Fruit fly (Drosophila melanogaster): ENCODE measurements around the gene Gsc.

The Gsc gene

DNA sequence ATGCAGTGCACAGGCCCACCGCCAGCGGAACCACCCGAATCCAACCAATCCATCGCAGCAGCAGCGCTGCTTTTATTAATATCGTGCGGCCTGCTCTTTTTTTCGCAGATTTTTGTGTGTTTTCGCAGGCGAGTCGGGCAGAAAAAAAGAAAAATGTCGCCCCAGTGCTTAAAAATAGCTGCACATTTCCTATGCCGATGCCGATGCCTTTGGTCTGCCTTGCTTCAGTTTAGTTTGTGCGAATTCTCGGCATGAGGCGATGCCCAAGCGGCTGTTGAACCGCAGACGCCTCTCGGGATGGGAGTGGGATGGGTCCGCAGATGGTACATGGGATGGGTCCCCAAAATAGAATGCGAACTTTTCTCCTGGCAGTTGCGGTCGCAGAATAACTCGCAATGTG is 31.2 kb downstream of the Gsc start:
- no peak for TF ChIP-seq Clk (GFP tag; optimal IDR thresholded peaks at IDR 0.05)

DNA sequence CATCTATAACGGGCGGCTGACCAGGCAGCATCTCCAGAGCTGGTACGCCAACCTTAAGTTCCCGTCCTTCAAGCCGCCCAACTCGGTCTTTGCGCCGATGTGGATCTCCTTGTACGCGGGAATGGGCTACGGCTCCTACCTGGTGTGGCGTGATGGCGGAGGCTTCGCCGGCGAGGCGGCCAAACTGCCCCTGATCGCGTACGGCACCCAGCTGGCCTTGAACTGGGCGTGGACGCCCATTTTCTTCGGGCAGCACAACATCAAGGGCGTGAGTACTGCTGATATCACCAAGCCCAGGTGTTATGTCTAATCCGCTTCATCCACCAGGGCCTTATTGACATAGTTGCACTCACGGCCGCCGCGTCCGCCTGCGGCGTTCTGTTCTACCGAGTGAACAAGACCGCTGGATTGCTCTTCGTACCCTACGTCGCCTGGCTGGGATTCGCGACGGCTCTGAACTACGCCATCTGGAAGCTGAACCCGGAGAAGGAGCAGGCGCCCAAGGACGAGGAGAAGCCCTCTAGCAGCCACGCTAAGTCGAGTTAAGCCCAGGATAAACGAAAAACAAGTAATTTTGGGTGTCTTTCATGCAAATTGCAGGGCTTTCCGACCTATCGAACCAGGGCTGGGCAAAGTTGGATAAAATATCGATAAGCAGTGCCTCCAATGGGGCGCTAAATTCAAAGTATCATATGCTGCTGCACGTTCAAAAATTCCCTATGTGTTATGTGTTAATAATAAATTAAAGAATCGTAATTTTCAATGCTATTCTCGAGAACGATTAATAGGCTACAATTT is 34.5 kb downstream of the Gsc start, which contains the start of gene rempA:
rempA (minus strand) TSS at position 541 of the 798 bp plus-strand sequence.
- TF ChIP-seq tj (GFP tag; optimal IDR thresholded peaks at IDR 0.05): no peak
- no peak for TF ChIP-seq CG14711 (tag; optimal IDR thresholded peaks at IDR 0.05)
- no peak for TF ChIP-seq pad (GFP tag; optimal IDR thresholded peaks at IDR 0.05)
- TF ChIP-seq Hr96 (GFP tag; optimal IDR thresholded peaks at IDR 0.05): no peak
- no peak for TF ChIP-seq CG5204 (GFP tag; optimal IDR thresholded peaks at IDR 0.05)
- TF ChIP-seq CG12768 (GFP tag; optimal IDR thresholded peaks at IDR 0.05): no peak
- no peak for TF ChIP-seq CG1620 (GFP tag; optimal IDR thresholded peaks at IDR 0.05)
- TF ChIP-seq Clk (GFP tag; optimal IDR thresholded peaks at IDR 0.05): no peak
- TF ChIP-seq bab1 (GFP tag; optimal IDR thresholded peaks at IDR 0.05): no peak
- TF ChIP-seq kay (GFP tag; ENCODE audit: borderline replicate concordance): no peak
- no peak for TF ChIP-seq ovo (GFP tag; optimal IDR thresholded peaks at IDR 0.05)
- no peak for TF ChIP-seq CG7101 (tag; optimal IDR thresholded peaks at IDR 0.05)
- TF ChIP-seq Crg-1 (GFP tag; optimal IDR thresholded peaks at IDR 0.05): no peak

DNA sequence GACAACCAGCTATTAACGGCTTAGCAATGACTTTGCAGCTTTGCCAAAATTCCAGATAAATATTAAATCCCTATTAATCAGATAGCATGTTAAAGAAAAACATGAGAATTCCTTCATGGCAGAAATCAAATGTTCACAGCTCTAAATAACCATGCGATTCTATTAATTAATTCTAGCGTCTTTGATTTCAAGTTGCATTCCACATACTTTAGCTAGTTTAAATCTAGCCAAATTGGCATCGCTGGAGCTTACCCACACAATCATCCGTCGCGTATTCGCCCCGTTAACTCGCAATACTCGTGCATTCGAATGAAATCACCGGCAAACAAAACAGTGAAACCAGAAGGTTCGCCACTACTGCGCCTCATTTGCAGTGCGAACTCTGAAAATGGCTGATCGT is 35.2 kb downstream of the Gsc start, which contains the start of gene Tspo:
Tspo (plus strand) TSS at position 302 of the 400 bp plus-strand sequence.
- no peak for TF ChIP-seq CG14711 (tag; optimal IDR thresholded peaks at IDR 0.05)
- peak; percentile 46 for TF ChIP-seq Hr96 (GFP tag; optimal IDR thresholded peaks at IDR 0.05)
- peak; percentile 2 for TF ChIP-seq tj (GFP tag; optimal IDR thresholded peaks at IDR 0.05)
- TF ChIP-seq cic (GFP tag; optimal IDR thresholded peaks at IDR 0.05): peak; percentile 12
- peak; percentile 43 for TF ChIP-seq Mnt (GFP tag; optimal IDR thresholded peaks at IDR 0.05)
- TF ChIP-seq CG12768 (GFP tag; optimal IDR thresholded peaks at IDR 0.05): no peak
- peak; percentile 14 for TF ChIP-seq bab1 (GFP tag; optimal IDR thresholded peaks at IDR 0.05)
- TF ChIP-seq CG7045 (GFP tag; optimal IDR thresholded peaks at IDR 0.05): peak; percentile 2
- TF ChIP-seq Clk (GFP tag; optimal IDR thresholded peaks at IDR 0.05): no peak
- peak; percentile 24 for TF ChIP-seq ovo (GFP tag; optimal IDR thresholded peaks at IDR 0.05)
- peak in 1 of 2 experiments; percentile 94 for TF ChIP-seq cnc (optimal IDR thresholded peaks at IDR 0.05)

DNA sequence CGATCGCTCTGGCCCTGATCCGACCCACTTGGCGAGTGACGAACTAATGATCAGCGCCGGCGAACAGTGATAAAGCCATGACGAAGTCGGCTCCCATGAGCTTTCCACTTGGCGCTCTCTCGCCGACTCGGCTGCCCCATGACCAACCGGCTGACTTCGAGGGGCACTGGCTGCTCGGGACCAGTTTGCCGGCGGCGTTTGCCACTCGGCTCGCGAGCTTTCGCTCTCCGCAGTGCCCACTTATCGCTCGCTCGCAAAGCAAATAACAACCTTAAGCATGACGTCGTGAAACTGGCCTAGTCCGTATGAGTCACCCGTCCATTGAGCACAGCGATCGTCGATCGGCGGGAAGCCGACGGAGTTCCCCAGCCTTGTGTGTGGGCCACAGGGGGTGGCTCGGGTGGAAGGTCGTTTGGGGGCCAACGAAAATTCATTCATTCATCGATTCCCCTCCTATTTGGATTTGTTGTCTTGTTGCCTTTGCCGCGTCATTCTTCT is 42.0 kb downstream of the Gsc start, which contains the start of gene Ets21C:
Ets21C (minus strand) TSS at position 492 of the 498 bp plus-strand sequence.
- TF ChIP-seq ovo (GFP tag; optimal IDR thresholded peaks at IDR 0.05) (no peak), Clk (GFP tag; optimal IDR thresholded peaks at IDR 0.05) (no peak), toe (GFP tag; optimal IDR thresholded peaks at IDR 0.05) (no peak), CG33017 (tag; optimal IDR thresholded peaks at IDR 0.05) (peak; percentile 12), CG12768 (GFP tag; optimal IDR thresholded peaks at IDR 0.05) (peak; percentile 72), Hr96 (GFP tag; optimal IDR thresholded peaks at IDR 0.05) (no peak), tj (GFP tag; optimal IDR thresholded peaks at IDR 0.05) (peak; percentile 19), CG11617 (GFP tag; optimal IDR thresholded peaks at IDR 0.05) (peak; percentile 56), CG1620 (GFP tag; optimal IDR thresholded peaks at IDR 0.05) (no peak), bab1 (GFP tag; optimal IDR thresholded peaks at IDR 0.05) (no peak), Mnt (GFP tag; optimal IDR thresholded peaks at IDR 0.05) (peak; percentile 55), CG7045 (GFP tag; optimal IDR thresholded peaks at IDR 0.05) (peak; percentile 5), CG7101 (tag; optimal IDR thresholded peaks at IDR 0.05) (peak; percentile 24), cic (GFP tag; optimal IDR thresholded peaks at IDR 0.05) (peak; percentile 96), kay (GFP tag; ENCODE audit: borderline replicate concordance) (peak; percentile 98), CG14711 (tag; optimal IDR thresholded peaks at IDR 0.05) (no peak), Crg-1 (GFP tag; optimal IDR thresholded peaks at IDR 0.05) (no peak), CG5204 (GFP tag; optimal IDR thresholded peaks at IDR 0.05) (no peak), pad (GFP tag; optimal IDR thresholded peaks at IDR 0.05) (peak; percentile 89), cnc (optimal IDR thresholded peaks at IDR 0.05) (no peak)

DNA sequence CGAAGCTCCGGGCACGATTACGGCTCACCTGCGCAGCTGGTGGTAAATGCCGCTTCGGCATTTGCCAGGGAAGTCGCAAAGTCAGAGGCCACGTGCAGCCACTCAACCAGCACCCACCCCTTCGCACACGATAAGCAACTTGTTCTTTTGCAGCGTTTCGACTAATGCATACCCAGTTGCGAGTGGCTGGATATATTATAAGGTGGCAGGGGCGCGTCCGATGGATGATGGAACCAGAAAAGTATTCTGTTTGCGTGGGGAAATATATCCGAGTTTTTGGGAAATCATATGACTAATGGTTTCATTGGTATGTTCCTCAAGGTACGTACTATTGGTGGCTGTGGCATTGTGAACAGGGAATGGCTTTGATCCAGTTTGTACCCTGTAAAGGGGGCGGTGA is 44.8 kb downstream of the Gsc start:
- TF ChIP-seq tj (GFP tag; optimal IDR thresholded peaks at IDR 0.05) (no peak), cnc (optimal IDR thresholded peaks at IDR 0.05) (no peak), bab1 (GFP tag; optimal IDR thresholded peaks at IDR 0.05) (no peak), CG14711 (tag; optimal IDR thresholded peaks at IDR 0.05) (no peak), Hr96 (GFP tag; optimal IDR thresholded peaks at IDR 0.05) (no peak)

DNA sequence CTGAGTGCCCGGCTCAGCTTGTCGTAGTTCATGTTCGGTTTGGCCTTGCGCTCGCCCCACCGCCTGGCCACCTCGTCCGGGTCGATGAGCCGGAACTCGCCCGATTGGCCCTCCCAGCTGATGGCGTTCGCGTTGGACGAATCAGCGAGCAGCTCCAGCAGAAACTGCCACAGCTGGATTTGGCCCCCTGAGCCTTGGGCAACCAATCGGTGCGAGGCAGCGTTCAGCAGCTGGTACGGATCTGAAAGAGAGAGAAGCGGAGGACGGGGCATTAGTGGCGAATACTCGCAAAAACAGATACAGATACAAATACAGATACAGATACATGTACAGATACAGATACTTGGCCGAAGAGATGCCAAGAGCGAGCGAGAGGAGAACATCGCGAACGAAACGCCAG is 46.5 kb downstream of the Gsc start:
- TF ChIP-seq bab1 (GFP tag; optimal IDR thresholded peaks at IDR 0.05) (no peak), Mnt (GFP tag; optimal IDR thresholded peaks at IDR 0.05) (no peak), Crg-1 (GFP tag; optimal IDR thresholded peaks at IDR 0.05) (no peak), CG12768 (GFP tag; optimal IDR thresholded peaks at IDR 0.05) (no peak), CG1620 (GFP tag; optimal IDR thresholded peaks at IDR 0.05) (no peak), toe (GFP tag; optimal IDR thresholded peaks at IDR 0.05) (no peak), cnc (optimal IDR thresholded peaks at IDR 0.05) (no peak), CG11617 (GFP tag; optimal IDR thresholded peaks at IDR 0.05) (no peak), CG7045 (GFP tag; optimal IDR thresholded peaks at IDR 0.05) (no peak), CG33017 (tag; optimal IDR thresholded peaks at IDR 0.05) (no peak), cic (GFP tag; optimal IDR thresholded peaks at IDR 0.05) (no peak), ovo (GFP tag; optimal IDR thresholded peaks at IDR 0.05) (no peak), tj (GFP tag; optimal IDR thresholded peaks at IDR 0.05) (no peak)
